Worm (Caenorhabditis elegans) whole organism, young adult: ENCODE data around the gene T26G10.4.

Experiments used
- B0035.1 ChIP-seq: sonication (generic microtip); optimal IDR thresholded peaks from 2 replicates; lab custom pipeline; 2016; ENCODE audit warnings: missing genetic modification characterization, mild to moderate bottlenecking, missing compliant biosample characterization, missing genotype, missing genetic modification reagents
- B0261.1 ChIP-seq: sonication (generic microtip); optimal IDR thresholded peaks from 2 replicates; lab custom pipeline; 2016; ENCODE audit warnings: mild to moderate bottlenecking, missing genetic modification characterization, moderate library complexity, missing compliant biosample characterization
- F52B5.7 ChIP-seq: sonication (generic microtip); optimal IDR thresholded peaks from 2 replicates; lab custom pipeline; 2016; ENCODE audit warnings: mild to moderate bottlenecking, missing genetic modification characterization, missing compliant biosample characterization
- akir-1 ChIP-seq: fragments of 200-800 bp; sonication (Bioruptor generic); optimal IDR thresholded peaks from 2 replicates; lab custom pipeline; 2018; ENCODE audit warnings: mild to moderate bottlenecking, missing genetic modification characterization, moderate library complexity, missing compliant biosample characterization
- cebp-1 ChIP-seq, 2 experiments: fragments of 200-800 bp in 1 of 2; sonication (Bioruptor generic) in 1 of 2; sonication (generic microtip) in 1 of 2; IDR thresholded peaks in 1 of 2; optimal IDR thresholded peaks in 1 of 2; 2 replicates each; pipeline versions ENCODE4 v1.3.6 to Lab custom; 2017 to 2022; ENCODE audit warnings: missing compliant biosample characterization in 2 of 2, missing genetic modification characterization in 2 of 2, mild to moderate bottlenecking in 1 of 2, missing genetic modification reagents in 1 of 2, moderate library complexity in 1 of 2
- ceh-40 ChIP-seq: fragments of 200-800 bp; sonication (Bioruptor generic); IDR thresholded peaks from 2 replicates; pipeline ENCODE4 v1.3.6; 2022; ENCODE audit warnings: missing genetic modification characterization, missing compliant biosample characterization
- hmg-20 ChIP-seq: fragments of 200-800 bp; sonication (Bioruptor generic); IDR thresholded peaks from 2 replicates; pipeline ENCODE4 v1.3.6; 2022; ENCODE audit warnings: missing genetic modification reagents, missing genetic modification characterization, missing compliant biosample characterization
- mes-4 ChIP-seq: sonication (generic microtip); optimal IDR thresholded peaks from 2 replicates; lab custom pipeline; 2016; ENCODE audit warnings: missing genotype, missing genetic modification characterization, missing compliant biosample characterization
- rpc-1 ChIP-seq, 2 experiments: fragments of 150-350 bp in 1 of 2; sonication (generic microtip) in 1 of 2; optimal IDR thresholded peaks; 2 replicates each; lab custom pipeline; 2014 to 2018; ENCODE audit warnings: missing biosample characterization in 1 of 2, missing genetic modification characterization in 1 of 2, missing genetic modification reagents in 1 of 2, missing genotype in 1 of 2
- snpc-4 ChIP-seq, 5 experiments: fragments of 150-350 bp in 1 of 5; sonication (generic microtip) in 4 of 5; optimal IDR thresholded peaks; 2 replicates each; lab custom pipeline; 2014 to 2018; ENCODE audit warnings: missing genetic modification characterization in 5 of 5, missing biosample characterization in 3 of 5, antibody characterized with exemption in 2 of 5, mild to moderate bottlenecking in 2 of 5, missing compliant biosample characterization in 2 of 5, missing genotype in 2 of 5, moderate library complexity in 2 of 5, missing genetic modification reagents in 1 of 5
- unc-130 ChIP-seq: sonication (generic microtip); optimal IDR thresholded peaks from 2 replicates; lab custom pipeline; 2016; ENCODE audit warnings: missing genetic modification reagents, missing genetic modification characterization, missing compliant biosample characterization
- ztf-6 ChIP-seq: fragments of 200-800 bp; sonication (Bioruptor generic); IDR thresholded peaks from 2 replicates; pipeline ENCODE4 v1.3.6; 2022; ENCODE audit warnings: missing genetic modification reagents, missing genetic modification characterization, missing compliant biosample characterization

ce11 chrIII:9401036-9401435, 19.3 kb upstream of the T26G10.4 start, which contains the start of gene nlp-48:
- TF ChIP-seq mes-4 (tag; lab: Kevin White, UChicago) = no peak
- TF ChIP-seq akir-1 = no peak
- no peak for TF ChIP-seq cebp-1 (GFP tag; IDR thresholded peaks at IDR 0.05; lab: Robert Waterston, UW)
- no peak for TF ChIP-seq cebp-1 (tag; optimal IDR thresholded peaks at IDR 0.05; lab: Kevin White, UChicago)
- no peak for TF ChIP-seq ceh-40 (GFP tag; lab: Robert Waterston, UW)
- TF ChIP-seq snpc-4 (GFP tag; optimal IDR thresholded peaks at IDR 0.05; lab: Kevin White, UChicago) = no peak
- TF ChIP-seq snpc-4 (tag; optimal IDR thresholded peaks at IDR 0.05; lab: Kevin White, UChicago) = no peak
- TF ChIP-seq hmg-20 (GFP tag; lab: Robert Waterston, UW) = no peak
- TF ChIP-seq rpc-1 (optimal IDR thresholded peaks at IDR 0.05; lab: Kevin White, UChicago) = no peak
- no peak for TF ChIP-seq rpc-1 (tag; optimal IDR thresholded peaks at IDR 0.05; lab: Kevin White, UChicago)
- no peak for TF ChIP-seq B0261.1 (tag; lab: Kevin White, UChicago)
- TF ChIP-seq ztf-6 (GFP tag; lab: Robert Waterston, UW) = no peak
- no peak for TF ChIP-seq B0035.1 (tag; lab: Kevin White, UChicago)
- no peak for TF ChIP-seq unc-130
- TF ChIP-seq F52B5.7 (tag; lab: Kevin White, UChicago) = no peak
